Fruit fly (Drosophila melanogaster) whole organism, embryonic: ENCODE data around the gene Oatp30B.

Experiments
- Abd-B ChIP-seq: fragments of 200-800 bp; sonication (Bioruptor generic); optimal IDR thresholded peaks from 2 replicates; lab custom pipeline; 2018; ENCODE audit warnings: missing biosample characterization, mild to moderate bottlenecking, missing genetic modification characterization, moderate library complexity
- B-H2 ChIP-seq: fragments of 200-800 bp; sonication (Bioruptor generic); optimal IDR thresholded peaks from 2 replicates; lab custom pipeline; 2018; ENCODE audit warnings: missing biosample characterization, mild to moderate bottlenecking, missing genetic modification characterization
- CG11247 ChIP-seq: fragments of 200-800 bp; sonication (Bioruptor generic); IDR thresholded peaks from 2 replicates; pipeline ENCODE4 v1.3.6; 2022; ENCODE audit warnings: missing biosample characterization, missing genetic modification characterization
- CG11695 ChIP-seq: fragments of 200-800 bp; sonication (Bioruptor generic); IDR thresholded peaks from 3 replicates; pipeline ENCODE4 v1.3.6; 2022; ENCODE audit warnings: missing biosample characterization, missing genetic modification characterization
- CG11723 ChIP-seq: fragments of 200-800 bp; sonication (Bioruptor generic); optimal IDR thresholded peaks from 2 replicates; lab custom pipeline; 2017; ENCODE audit warnings: missing biosample characterization, mild to moderate bottlenecking, missing genetic modification characterization
- CG12769 ChIP-seq: fragments of 200-800 bp; sonication (Bioruptor generic); optimal IDR thresholded peaks from 2 replicates; lab custom pipeline; 2019; ENCODE audit warnings: missing biosample characterization, mild to moderate bottlenecking, missing genetic modification characterization, moderate library complexity
- CG15601 ChIP-seq: fragments of 200-800 bp; sonication (Bioruptor generic); optimal IDR thresholded peaks from 3 replicates; lab custom pipeline; 2019; ENCODE audit warnings: missing biosample characterization, mild to moderate bottlenecking, missing genetic modification characterization, moderate library complexity
- CG16779 ChIP-seq: fragments of 200-800 bp; sonication (Bioruptor generic); IDR thresholded peaks from 2 replicates; pipeline ENCODE4 v1.3.6; 2022; ENCODE audit warnings: missing biosample characterization, missing genetic modification characterization
- CG16815 ChIP-seq: fragments of 200-800 bp; sonication (Bioruptor generic); optimal IDR thresholded peaks from 3 replicates; lab custom pipeline; 2017; ENCODE audit warnings: missing biosample characterization, mild to moderate bottlenecking, missing genetic modification characterization
- CG17361 ChIP-seq: fragments of 200-800 bp; sonication (Bioruptor generic); IDR thresholded peaks from 3 replicates; pipeline ENCODE4 v1.3.6; 2022; ENCODE audit warnings: missing biosample characterization, missing genetic modification characterization
- CG17912 ChIP-seq: fragments of 200-800 bp; sonication (Bioruptor generic); optimal IDR thresholded peaks from 2 replicates; lab custom pipeline; 2018; ENCODE audit warnings: missing biosample characterization, mild to moderate bottlenecking, missing genetic modification characterization
- CG18764 ChIP-seq: fragments of 200-800 bp; sonication (Bioruptor generic); optimal IDR thresholded peaks from 3 replicates; lab custom pipeline; 2016; ENCODE audit warnings: missing biosample characterization, missing genetic modification characterization
- CG2199 ChIP-seq: fragments of 200-800 bp; sonication (Bioruptor generic); IDR thresholded peaks from 3 replicates; pipeline ENCODE4 v1.3.6; 2022; ENCODE audit warnings: missing biosample characterization, missing genetic modification characterization
- CG3065 ChIP-seq: fragments of 200-800 bp; sonication (Bioruptor generic); optimal IDR thresholded peaks from 2 replicates; lab custom pipeline; 2016; ENCODE audit warnings: missing biosample characterization, missing genetic modification characterization
- CG32772 ChIP-seq: fragments of 200-800 bp; sonication (Bioruptor generic); IDR thresholded peaks from 2 replicates; pipeline ENCODE4 v1.3.6; 2022; ENCODE audit warnings: missing biosample characterization, missing genetic modification characterization
- CG33213 ChIP-seq: fragments of 200-800 bp; sonication (Bioruptor generic); optimal IDR thresholded peaks from 3 replicates; lab custom pipeline; 2016; ENCODE audit warnings: missing biosample characterization, missing genetic modification characterization
- CG33557 ChIP-seq: fragments of 200-800 bp; sonication (Bioruptor generic); optimal IDR thresholded peaks from 2 replicates; lab custom pipeline; 2019; ENCODE audit warnings: missing biosample characterization, mild to moderate bottlenecking, missing genetic modification characterization, moderate library complexity
- CG43689 ChIP-seq: fragments of 200-800 bp; sonication (Bioruptor generic); IDR thresholded peaks from 2 replicates; pipeline ENCODE4 v1.3.6; 2022; ENCODE audit warnings: missing biosample characterization, missing genetic modification characterization
- CG7372 ChIP-seq: fragments of 200-800 bp; sonication (Bioruptor generic); IDR thresholded peaks from 2 replicates; pipeline ENCODE4 v1.3.6; 2022; ENCODE audit warnings: missing biosample characterization, missing genetic modification characterization
- CG8359 ChIP-seq: fragments of 200-800 bp; sonication (Bioruptor generic); optimal IDR thresholded peaks from 2 replicates; lab custom pipeline; 2017; ENCODE audit warnings: missing biosample characterization, mild to moderate bottlenecking, missing genetic modification characterization, borderline replicate concordance
- CG9876 ChIP-seq: fragments of 200-800 bp; sonication (Bioruptor generic); optimal IDR thresholded peaks from 2 replicates; lab custom pipeline; 2016; ENCODE audit warnings: missing biosample characterization, missing genetic modification characterization
- CkIIα-i1 ChIP-seq: fragments of 200-800 bp; sonication (Bioruptor generic); IDR thresholded peaks from 2 replicates; pipeline ENCODE4 v1.3.6; 2022; ENCODE audit warnings: missing biosample characterization, missing genetic modification characterization
- Dad ChIP-seq: fragments of 200-800 bp; sonication (Bioruptor generic); optimal IDR thresholded peaks from 3 replicates; lab custom pipeline; 2016; ENCODE audit warnings: missing biosample characterization, missing genetic modification characterization
- Eip74EF ChIP-seq, 2 experiments: fragments of 200-800 bp in 1 of 2; fragments of >200 bp in 1 of 2; sonication (Bioruptor generic) in 1 of 2; optimal IDR thresholded peaks; 2 replicates each; lab custom pipeline; 2017 to 2019; ENCODE audit warnings: missing biosample characterization in 2 of 2, missing genetic modification characterization in 2 of 2, mild to moderate bottlenecking in 1 of 2, moderate library complexity in 1 of 2
- HLHmδ ChIP-seq: fragments of 200-800 bp; sonication (Bioruptor generic); optimal IDR thresholded peaks from 2 replicates; lab custom pipeline; 2018; ENCODE audit warnings: missing biosample characterization, mild to moderate bottlenecking, missing genetic modification characterization, moderate library complexity
- Hand ChIP-seq: fragments of 200-800 bp; sonication (Bioruptor generic); optimal IDR thresholded peaks from 2 replicates; lab custom pipeline; 2017; ENCODE audit warnings: mild to moderate bottlenecking, missing biosample characterization, missing genetic modification reagents, missing genetic modification characterization
- Nf-YA ChIP-seq: fragments of 200-800 bp; sonication (Bioruptor generic); IDR thresholded peaks from 2 replicates; pipeline ENCODE4 v1.3.6; 2022; ENCODE audit warnings: missing biosample characterization, missing genetic modification characterization
- Pdp1 ChIP-seq, 2 experiments: fragments of 200-800 bp; sonication (Bioruptor generic); optimal IDR thresholded peaks; 3 replicates each; lab custom pipeline; 2016; ENCODE audit warnings: missing biosample characterization in 2 of 2, missing genetic modification characterization in 2 of 2, mild to moderate bottlenecking in 1 of 2, moderate library complexity in 1 of 2
- Ravus ChIP-seq: fragments of 200-800 bp; sonication (Bioruptor generic); IDR thresholded peaks from 2 replicates; pipeline ENCODE4 v1.3.6; 2022; ENCODE audit warnings: missing biosample characterization, missing genetic modification characterization
- Sin3A ChIP-seq: fragments of >200 bp; optimal IDR thresholded peaks from 2 replicates; lab custom pipeline; 2018
- Sry-δ ChIP-seq: fragments of 200-800 bp; sonication (Bioruptor generic); optimal IDR thresholded peaks from 2 replicates; lab custom pipeline; 2016; ENCODE audit warnings: missing biosample characterization, missing genetic modification characterization
- Vsx1 ChIP-seq: fragments of 200-800 bp; sonication (Bioruptor generic); optimal IDR thresholded peaks from 2 replicates; lab custom pipeline; 2017; ENCODE audit warnings: missing biosample characterization, mild to moderate bottlenecking, missing genetic modification characterization, missing genetic modification reagents
- bigmax ChIP-seq: fragments of 200-800 bp; sonication (Bioruptor generic); optimal IDR thresholded peaks from 2 replicates; lab custom pipeline; 2018; ENCODE audit warnings: missing biosample characterization, mild to moderate bottlenecking, missing genetic modification characterization
- btn ChIP-seq: fragments of 200-800 bp; sonication (Bioruptor generic); optimal IDR thresholded peaks from 2 replicates; lab custom pipeline; 2016; ENCODE audit warnings: missing biosample characterization, missing genetic modification characterization
- corto ChIP-seq: fragments of 200-800 bp; sonication (Bioruptor generic); optimal IDR thresholded peaks from 2 replicates; lab custom pipeline; 2016; ENCODE audit warnings: missing biosample characterization, mild to moderate bottlenecking, missing genetic modification characterization, moderate library complexity
- da ChIP-seq: fragments of 200-800 bp; sonication (Bioruptor generic); optimal IDR thresholded peaks from 2 replicates; lab custom pipeline; 2016; ENCODE audit warnings: missing biosample characterization, missing genetic modification characterization
- dan ChIP-seq: fragments of 200-800 bp; sonication (Bioruptor generic); IDR thresholded peaks from 2 replicates; pipeline ENCODE4 v1.3.6; 2022; ENCODE audit warnings: missing biosample characterization, missing genetic modification characterization
- ewg ChIP-seq: fragments of 200-800 bp; sonication (Bioruptor generic); optimal IDR thresholded peaks from 3 replicates; lab custom pipeline; 2017; ENCODE audit warnings: mild to moderate bottlenecking, missing biosample characterization, missing genetic modification reagents, missing genetic modification characterization
- exex ChIP-seq: fragments of 200-800 bp; sonication (Bioruptor generic); optimal IDR thresholded peaks from 4 replicates; lab custom pipeline; 2018; ENCODE audit warnings: missing biosample characterization, mild to moderate bottlenecking, missing genetic modification characterization, moderate library complexity
- fru ChIP-seq: fragments of >200 bp; optimal IDR thresholded peaks from 2 replicates; lab custom pipeline; 2017
- gce ChIP-seq: fragments of 200-800 bp; sonication (Bioruptor generic); IDR thresholded peaks from 3 replicates; pipeline ENCODE4 v1.3.6; 2022; ENCODE audit warnings: missing biosample characterization, missing genetic modification characterization
- luna ChIP-seq: fragments of 200-800 bp; sonication (Bioruptor generic); optimal IDR thresholded peaks from 2 replicates; lab custom pipeline; 2016; ENCODE audit warnings: missing biosample characterization, missing genetic modification characterization
- pnt ChIP-seq: fragments of 200-800 bp; sonication (Bioruptor generic); optimal IDR thresholded peaks from 3 replicates; lab custom pipeline; 2016; ENCODE audit warnings: missing biosample characterization, missing genetic modification characterization
- sd ChIP-seq: fragments of 200-800 bp; sonication (Bioruptor generic); optimal IDR thresholded peaks from 3 replicates; lab custom pipeline; 2018; ENCODE audit warnings: missing biosample characterization, mild to moderate bottlenecking, missing genetic modification characterization, moderate library complexity
- seq ChIP-seq: fragments of 200-800 bp; sonication (Bioruptor generic); IDR thresholded peaks from 2 replicates; pipeline ENCODE4 v1.3.6; 2022; ENCODE audit warnings: missing biosample characterization, missing genetic modification characterization
- slou ChIP-seq: fragments of 200-800 bp; sonication (Bioruptor generic); optimal IDR thresholded peaks from 3 replicates; lab custom pipeline; 2016; ENCODE audit warnings: missing biosample characterization, missing genetic modification characterization
- sob ChIP-seq: fragments of 200-800 bp; sonication (Bioruptor generic); IDR thresholded peaks from 2 replicates; pipeline ENCODE4 v1.3.6; 2022; ENCODE audit warnings: missing biosample characterization, missing genetic modification characterization
- sug ChIP-seq: fragments of 200-800 bp; optimal IDR thresholded peaks from 2 replicates; lab custom pipeline; 2019; ENCODE audit warnings: missing biosample characterization, mild to moderate bottlenecking, missing genetic modification characterization, moderate library complexity
- trem ChIP-seq: fragments of 200-800 bp; optimal IDR thresholded peaks from 3 replicates; lab custom pipeline; 2019; ENCODE audit warnings: missing biosample characterization, mild to moderate bottlenecking, missing genetic modification characterization, moderate library complexity
- tx ChIP-seq: fragments of 200-800 bp; sonication (Bioruptor generic); optimal IDR thresholded peaks from 2 replicates; lab custom pipeline; 2016; ENCODE audit warnings: missing biosample characterization, missing genetic modification characterization
- zen2 ChIP-seq: fragments of 200-800 bp; sonication (Bioruptor generic); IDR thresholded peaks from 3 replicates; pipeline ENCODE4 v1.3.6; 2022; ENCODE audit warnings: missing biosample characterization, missing genetic modification characterization; ENCODE audit not compliant: partially characterized antibody

Gene Oatp30B

dm6 chr2L:9502786-9503443 is 18.1 kb upstream of the Oatp30B start (continued):
- TF ChIP-seq sug (peak; percentile 17), CG43689 (GFP tag; lab: Robert Waterston, UW) (peak; percentile 62), CG17912 (no peak), Eip74EF (GFP tag; optimal IDR thresholded peaks at IDR 0.05; lab: Kevin White, UChicago) (peak in 1 of 2 experiments; percentile 44), gce (GFP tag; lab: Robert Waterston, UW) (peak; percentile 72; the same call in 1 of the 3 replicates), Sry-δ (no peak), CG11695 (GFP tag; lab: Robert Waterston, UW) (peak; percentile 82), CG7372 (GFP tag; lab: Robert Waterston, UW) (peak; percentile 70), da (GFP tag; lab: Kevin White, UChicago) (no peak), pnt (GFP tag; lab: Kevin White, UChicago) (peak; percentile 31), CG33213 (no peak), zen2 (GFP tag; lab: Robert Waterston, UW) (no peak), Hand (GFP tag; lab: Kevin White, UChicago) (no peak), fru (no peak), Pdp1 (GFP tag; optimal IDR thresholded peaks at IDR 0.05; lab: Kevin White, UChicago) (peak; percentile 6 to 48), slou (no peak), CG15601 (tag; lab: Kevin White, UChicago) (peak; percentile 63), CG9876 (GFP tag; lab: Kevin White, UChicago) (no peak), CG11723 (GFP tag; lab: Kevin White, UChicago) (peak; percentile 54), CG8359 (GFP tag; lab: Kevin White, UChicago) (no peak), btn (no peak), Sin3A (lab: Kevin White, UChicago) (no peak), CG17361 (peak; percentile 46; the same call in 1 of the 3 replicates), sob (GFP tag; lab: Robert Waterston, UW) (peak; percentile 84), trem (no peak), seq (GFP tag; lab: Robert Waterston, UW) (peak; percentile 83), CG33557 (GFP tag; lab: Kevin White, UChicago) (no peak), tx (no peak), CkIIα-i1 (GFP tag; lab: Robert Waterston, UW) (peak; percentile 11; the same call in 1 of the 2 replicates), sd (tag; lab: Kevin White, UChicago) (peak; percentile 80), CG12769 (tag; lab: Kevin White, UChicago) (no peak), bigmax (GFP tag; lab: Kevin White, UChicago) (no peak), B-H2 (no peak), Nf-YA (GFP tag; lab: Robert Waterston, UW) (peak; percentile 67), CG3065 (GFP tag; lab: Kevin White, UChicago) (no peak), corto (GFP tag; lab: Kevin White, UChicago) (no peak), ewg (peak; percentile 49), dan (no peak), HLHmδ (GFP tag; lab: Kevin White, UChicago) (no peak), Ravus (peak; percentile 34), CG16815 (GFP tag; lab: Kevin White, UChicago) (peak; percentile 38), Dad (GFP tag; lab: Kevin White, UChicago) (no peak), Vsx1 (GFP tag; lab: Kevin White, UChicago) (peak; percentile 61), CG2199 (GFP tag; lab: Robert Waterston, UW) (no peak), CG18764 (no peak), Abd-B (GFP tag; lab: Kevin White, UChicago) (peak; percentile 29), luna (GFP tag; lab: Kevin White, UChicago) (no peak), CG11247 (GFP tag; lab: Robert Waterston, UW) (peak; percentile 67; the same call in 1 of the 2 replicates), CG16779 (no peak), CG32772 (peak; percentile 76), exex (peak; percentile 5)
